Worm (Caenorhabditis elegans) whole organism, L4 larva: ENCODE data around the gene sas-4.
A peak's percentile ranks its signal among the peaks of the same experiment; 100 is the strongest.

ENCODE experiments used
- F10B5.3 ChIP-seq: sonication (generic microtip); optimal IDR thresholded peaks from 2 replicates; lab custom pipeline; 2016; ENCODE audit warnings: mild to moderate bottlenecking, missing genetic modification characterization, missing compliant biosample characterization
- F26F4.8 ChIP-seq: fragments of 200-800 bp; sonication (Bioruptor generic); conservative IDR thresholded peaks from 2 replicates; pipeline ENCODE4 v1.3.6; 2022; ENCODE audit warnings: missing genetic modification characterization, missing compliant biosample characterization
- F49E8.2 ChIP-seq: sonication (generic microtip); optimal IDR thresholded peaks from 2 replicates; lab custom pipeline; 2016; ENCODE audit warnings: missing compliant biosample characterization, mild to moderate bottlenecking, missing genetic modification characterization, borderline replicate concordance
- T20F7.1 ChIP-seq: fragments of 200-800 bp; sonication (Bioruptor generic); optimal IDR thresholded peaks from 2 replicates; lab custom pipeline; 2018; ENCODE audit warnings: mild to moderate bottlenecking, missing genetic modification characterization, missing compliant biosample characterization
- ZK546.5 ChIP-seq, 2 experiments: sonication (generic microtip); optimal IDR thresholded peaks; 2 replicates each; lab custom pipeline; 2017; ENCODE audit warnings: missing biosample characterization in 2 of 2, missing genetic modification characterization in 2 of 2
- ceh-20 ChIP-seq: fragments of 200-800 bp; sonication (Bioruptor generic); IDR thresholded peaks from 2 replicates; pipeline ENCODE4 v1.3.6; 2022; ENCODE audit warnings: missing genetic modification reagents, missing genetic modification characterization, missing compliant biosample characterization
- ceh-32 ChIP-seq: sonication (generic microtip); optimal IDR thresholded peaks from 2 replicates; lab custom pipeline; 2016; ENCODE audit warnings: mild to moderate bottlenecking, missing genetic modification characterization, missing compliant biosample characterization; ENCODE audit not compliant: poor library complexity
- ceh-44 ChIP-seq: fragments of 200-800 bp; sonication (Bioruptor generic); IDR thresholded peaks from 2 replicates; pipeline ENCODE4 v1.3.6; 2022; ENCODE audit warnings: missing genetic modification reagents, missing genetic modification characterization, missing compliant biosample characterization
- cey-2 ChIP-seq: sonication (generic microtip); optimal IDR thresholded peaks from 3 replicates; lab custom pipeline; 2017; ENCODE audit warnings: missing genetic modification characterization, mild to moderate bottlenecking, missing compliant biosample characterization, antibody characterized with exemption, borderline replicate concordance; ENCODE audit not compliant: insufficient read depth
- daf-12 ChIP-seq: fragments of 150-350 bp; optimal IDR thresholded peaks from 2 replicates; lab custom pipeline; 2014; ENCODE audit warnings: missing biosample characterization, missing genetic modification reagents, missing genetic modification characterization
- daf-16 ChIP-seq, 3 experiments: sonication (generic microtip); optimal IDR thresholded peaks; 2 replicates each; lab custom pipeline; 2016 to 2017; ENCODE audit warnings: missing genetic modification characterization in 3 of 3, missing genetic modification reagents in 3 of 3, mild to moderate bottlenecking in 2 of 3, missing compliant biosample characterization in 2 of 3, missing biosample characterization in 1 of 3, moderate library complexity in 1 of 3
- daf-19 ChIP-seq: fragments of 200-800 bp; sonication (Bioruptor generic); conservative IDR thresholded peaks from 2 replicates; pipeline ENCODE4 v1.3.6; 2022; ENCODE audit warnings: missing genetic modification characterization, missing compliant biosample characterization
- daf-8 ChIP-seq: fragments of 200-800 bp; sonication (Bioruptor generic); IDR thresholded peaks from 2 replicates; pipeline ENCODE4 v1.3.6; 2022; ENCODE audit warnings: missing genetic modification characterization, missing compliant biosample characterization
- dmd-6 ChIP-seq: fragments of 200-800 bp; sonication (Bioruptor generic); IDR thresholded peaks from 2 replicates; pipeline ENCODE4 v1.3.6; 2022; ENCODE audit warnings: missing genetic modification reagents, missing genetic modification characterization, missing compliant biosample characterization
- dmd-9 ChIP-seq: fragments of 200-800 bp; sonication (Bioruptor generic); IDR thresholded peaks from 2 replicates; pipeline ENCODE4 v1.3.6; 2022; ENCODE audit warnings: missing genetic modification reagents, missing genetic modification characterization, missing compliant biosample characterization
- dpl-1 ChIP-seq: fragments of 150-350 bp; optimal IDR thresholded peaks from 2 replicates; lab custom pipeline; 2014; ENCODE audit warnings: missing biosample characterization, missing genetic modification reagents, missing genetic modification characterization
- egl-43 ChIP-seq: fragments of 200-800 bp; sonication (Bioruptor generic); IDR thresholded peaks from 2 replicates; pipeline ENCODE4 v1.3.6; 2022; ENCODE audit warnings: missing genetic modification reagents, missing genetic modification characterization, missing compliant biosample characterization
- gei-8 ChIP-seq: fragments of 200-800 bp; sonication (Bioruptor generic); optimal IDR thresholded peaks from 2 replicates; lab custom pipeline; 2018; ENCODE audit warnings: mild to moderate bottlenecking, missing genetic modification characterization, missing compliant biosample characterization
- hif-1 ChIP-seq, 2 experiments: sonication (generic microtip); optimal IDR thresholded peaks; 2 replicates each; lab custom pipeline; 2016 to 2017; ENCODE audit warnings: missing compliant biosample characterization in 2 of 2, missing genetic modification characterization in 2 of 2, missing genetic modification reagents in 2 of 2, missing genotype in 2 of 2, mild to moderate bottlenecking in 1 of 2
- hlh-11 ChIP-seq: fragments of 200-800 bp; sonication (Bioruptor generic); optimal IDR thresholded peaks from 2 replicates; lab custom pipeline; 2018; ENCODE audit warnings: mild to moderate bottlenecking, missing genetic modification characterization, missing compliant biosample characterization
- hlh-30 ChIP-seq: sonication (generic microtip); optimal IDR thresholded peaks from 2 replicates; lab custom pipeline; 2017; ENCODE audit warnings: antibody characterized with exemption, mild to moderate bottlenecking, missing genetic modification characterization, missing compliant biosample characterization; ENCODE audit not compliant: insufficient read depth
- jun-1 ChIP-seq: fragments of 150-350 bp; optimal IDR thresholded peaks from 2 replicates; lab custom pipeline; 2014; ENCODE audit warnings: missing biosample characterization, missing genetic modification reagents, missing genetic modification characterization
- lin-15B ChIP-seq: fragments of 150-350 bp; sonication (generic microtip); optimal IDR thresholded peaks from 3 replicates; lab custom pipeline; 2014; ENCODE audit warnings: missing biosample characterization, missing genetic modification characterization
- lin-38 ChIP-seq: fragments of 200-800 bp; sonication (Bioruptor generic); IDR thresholded peaks from 2 replicates; pipeline ENCODE4 v1.3.6; 2022; ENCODE audit warnings: missing genetic modification reagents, missing genetic modification characterization, missing compliant biosample characterization
- lin-39 ChIP-seq: fragments of 150-350 bp; optimal IDR thresholded peaks from 2 replicates; lab custom pipeline; 2014; ENCODE audit warnings: missing biosample characterization, missing genetic modification reagents, missing genetic modification characterization
- madf-5 ChIP-seq, 2 experiments: fragments of 200-800 bp; sonication (Bioruptor generic); IDR thresholded peaks; 2 replicates each; pipeline ENCODE4 v1.3.6; 2022; ENCODE audit warnings: missing compliant biosample characterization in 2 of 2, missing genetic modification characterization in 2 of 2
- mep-1 ChIP-seq: fragments of 150-350 bp; sonication (generic microtip); optimal IDR thresholded peaks from 3 replicates; lab custom pipeline; 2014; ENCODE audit warnings: missing biosample characterization, missing genetic modification characterization
- mes-2 ChIP-seq: sonication (generic microtip); optimal IDR thresholded peaks from 2 replicates; lab custom pipeline; 2016; ENCODE audit warnings: missing genotype, mild to moderate bottlenecking, missing genetic modification characterization, missing compliant biosample characterization; ENCODE audit not compliant: poor library complexity, severe bottlenecking
- mxl-3 ChIP-seq: fragments of 200-800 bp; sonication (Bioruptor generic); optimal IDR thresholded peaks from 2 replicates; lab custom pipeline; 2018; ENCODE audit warnings: mild to moderate bottlenecking, missing genetic modification characterization, missing compliant biosample characterization
- nhr-10 ChIP-seq: fragments of 150-350 bp; optimal IDR thresholded peaks from 2 replicates; lab custom pipeline; 2014; ENCODE audit warnings: missing biosample characterization, missing genetic modification characterization
- nhr-11 ChIP-seq: fragments of 150-350 bp; optimal IDR thresholded peaks from 2 replicates; lab custom pipeline; 2014; ENCODE audit warnings: missing biosample characterization, missing genetic modification characterization
- nhr-111 ChIP-seq: fragments of 200-800 bp; sonication (Bioruptor generic); optimal IDR thresholded peaks from 2 replicates; lab custom pipeline; 2018; ENCODE audit warnings: mild to moderate bottlenecking, missing genetic modification characterization, missing compliant biosample characterization
- nhr-41 ChIP-seq: fragments of 200-800 bp; sonication (Bioruptor generic); IDR thresholded peaks from 2 replicates; pipeline ENCODE4 v1.3.6; 2022; ENCODE audit warnings: missing genetic modification reagents, missing genetic modification characterization, missing compliant biosample characterization
- nhr-6 ChIP-seq: fragments of 150-350 bp; optimal IDR thresholded peaks from 2 replicates; lab custom pipeline; 2014; ENCODE audit warnings: missing biosample characterization, missing genetic modification characterization
- nhr-76 ChIP-seq: fragments of 150-350 bp; optimal IDR thresholded peaks from 2 replicates; lab custom pipeline; 2014; ENCODE audit warnings: missing biosample characterization, missing genetic modification characterization
- nhr-77 ChIP-seq: fragments of 150-350 bp; optimal IDR thresholded peaks from 2 replicates; lab custom pipeline; 2014; ENCODE audit warnings: missing biosample characterization, missing genetic modification characterization
- pha-4 ChIP-seq, 2 experiments: fragments of 150-350 bp in 1 of 2; fragments of 200-800 bp in 1 of 2; sonication (Bioruptor generic) in 1 of 2; IDR thresholded peaks in 1 of 2; optimal IDR thresholded peaks in 1 of 2; 2 replicates each; pipeline versions ENCODE4 v1.3.6 to Lab custom; 2014 to 2022; ENCODE audit warnings: missing genetic modification characterization in 2 of 2, missing genetic modification reagents in 2 of 2, missing biosample characterization in 1 of 2, missing compliant biosample characterization in 1 of 2
- skn-1 ChIP-seq: fragments of 150-350 bp; optimal IDR thresholded peaks from 2 replicates; lab custom pipeline; 2014; ENCODE audit warnings: missing biosample characterization, missing genetic modification characterization
- snpc-1.2 ChIP-seq: fragments of 200-800 bp; sonication (Bioruptor generic); IDR thresholded peaks from 2 replicates; pipeline ENCODE4 v1.3.6; 2022; ENCODE audit warnings: missing genetic modification reagents, missing genetic modification characterization, missing compliant biosample characterization
- snpc-4 ChIP-seq: fragments of 150-350 bp; optimal IDR thresholded peaks from 2 replicates; lab custom pipeline; 2014; ENCODE audit warnings: missing biosample characterization, missing genetic modification characterization
- spr-1 ChIP-seq: sonication (generic microtip); optimal IDR thresholded peaks from 2 replicates; lab custom pipeline; 2016; ENCODE audit warnings: mild to moderate bottlenecking, missing genetic modification characterization, missing compliant biosample characterization
- spr-3 ChIP-seq: fragments of 200-800 bp; sonication (Bioruptor generic); optimal IDR thresholded peaks from 2 replicates; lab custom pipeline; 2018; ENCODE audit warnings: mild to moderate bottlenecking, missing genetic modification characterization, missing compliant biosample characterization
- tag-97 ChIP-seq: fragments of 200-800 bp; sonication (Bioruptor generic); IDR thresholded peaks from 2 replicates; pipeline ENCODE4 v1.3.6; 2022; ENCODE audit warnings: missing genetic modification characterization, missing compliant biosample characterization
- unc-62 ChIP-seq, 3 experiments: fragments of 150-350 bp in 1 of 3; sonication (generic microtip); optimal IDR thresholded peaks in 2 of 3; peaks in 1 of 3; 1 replicate in 1 of 3; 2 replicates in 2 of 3; lab custom pipeline; 2014 to 2017; ENCODE audit warnings: missing biosample characterization in 3 of 3, missing genetic modification characterization in 3 of 3, missing genetic modification reagents in 3 of 3, missing genotype in 1 of 3
- zag-1 ChIP-seq: fragments of 150-350 bp; optimal IDR thresholded peaks from 2 replicates; lab custom pipeline; 2014; ENCODE audit warnings: missing biosample characterization, missing genetic modification characterization
- zip-11 ChIP-seq: fragments of 200-800 bp; sonication (Bioruptor generic); IDR thresholded peaks from 2 replicates; pipeline ENCODE4 v1.3.6; 2022; ENCODE audit warnings: missing genetic modification characterization, missing compliant biosample characterization
- ztf-11 ChIP-seq: fragments of 150-350 bp; optimal IDR thresholded peaks from 2 replicates; lab custom pipeline; 2014; ENCODE audit warnings: missing biosample characterization, missing genetic modification characterization

Gene sas-4

DNA sequence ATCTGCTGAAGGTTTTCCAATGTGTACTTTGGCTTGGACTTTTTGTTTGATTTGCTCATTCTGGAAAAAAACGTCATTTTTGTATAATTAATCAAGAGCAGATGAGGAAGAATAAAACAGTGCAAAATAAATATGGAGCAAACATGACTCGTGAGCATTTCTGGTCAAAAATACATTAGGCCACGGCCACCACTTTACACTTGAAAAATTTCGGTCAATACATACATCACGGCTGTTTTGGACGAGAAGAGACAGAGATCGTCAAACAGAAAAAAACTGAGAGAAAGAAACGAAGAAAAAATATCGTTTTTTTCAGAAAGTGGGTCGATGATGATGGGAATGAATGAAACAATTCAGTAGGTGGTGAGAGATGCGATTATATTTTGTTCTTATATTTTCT is 50.1 kb downstream of the sas-4 start, which contains the start of the genes F09G8.7 and crn-7 (continued):
- TF ChIP-seq zag-1 (tag; lab: Kevin White, UChicago): no peak
- TF ChIP-seq daf-16 (GFP tag; optimal IDR thresholded peaks at IDR 0.05; lab: Kevin White, UChicago): no peak
- peak; percentile 15 for TF ChIP-seq daf-16 (tag; optimal IDR thresholded peaks at IDR 0.05; lab: Kevin White, UChicago)
- no peak for TF ChIP-seq ceh-44 (GFP tag; lab: Robert Waterston, UW)
- no peak for TF ChIP-seq cey-2
- TF ChIP-seq snpc-4 (tag; lab: Kevin White, UChicago): no peak
- TF ChIP-seq unc-62 (GFP tag; optimal IDR thresholded peaks at IDR 0.05 in 1 of 2; lab: Kevin White, UChicago): peak in 1 of 2 experiments; percentile 57
- no peak for TF ChIP-seq unc-62 (tag; optimal IDR thresholded peaks at IDR 0.05; lab: Kevin White, UChicago)
- TF ChIP-seq hlh-30: peak; percentile 55
- TF ChIP-seq nhr-41 (GFP tag; lab: Robert Waterston, UW): no peak
- no peak for TF ChIP-seq ceh-32 (tag; lab: Kevin White, UChicago)
- no peak for TF ChIP-seq spr-1 (tag; lab: Kevin White, UChicago)
- no peak for TF ChIP-seq snpc-1.2 (GFP tag; lab: Robert Waterston, UW)
- TF ChIP-seq madf-5 (GFP tag; IDR thresholded peaks at IDR 0.05; lab: Robert Waterston, UW): no peak
- TF ChIP-seq hlh-11 (tag; lab: Kevin White, UChicago): peak; percentile 38
- no peak for TF ChIP-seq pha-4 (GFP tag; IDR thresholded peaks at IDR 0.05; lab: Robert Waterston, UW)
- TF ChIP-seq pha-4 (tag; optimal IDR thresholded peaks at IDR 0.05; lab: Kevin White, UChicago): peak; percentile 45
- TF ChIP-seq daf-8: no peak
- TF ChIP-seq skn-1 (tag; lab: Kevin White, UChicago): no peak
- TF ChIP-seq daf-12 (tag; lab: Kevin White, UChicago): no peak
- no peak for TF ChIP-seq dmd-9

DNA sequence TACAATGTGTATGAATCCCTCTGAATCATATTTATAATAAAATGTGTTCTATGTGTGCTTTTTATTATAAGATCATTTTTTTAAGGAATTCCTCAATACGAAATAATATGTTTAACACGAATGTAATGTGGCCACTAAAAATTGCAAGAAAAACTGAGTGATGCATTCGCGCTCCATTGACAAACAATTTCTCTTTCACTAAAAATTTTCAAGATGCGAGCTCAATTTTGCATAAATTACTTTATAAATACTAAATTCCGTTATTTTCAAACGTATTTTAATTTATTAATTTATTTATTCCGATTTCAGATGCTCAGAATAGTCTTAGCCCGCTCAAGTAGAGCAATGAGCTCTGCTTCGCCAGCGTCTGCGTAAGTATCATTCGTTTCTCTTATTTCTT is 52.6 kb downstream of the sas-4 start, which contains the start of gene mrps-9:
TSS of gene mrps-9 (plus strand) at position 310 of the 400 bp plus-strand sequence.
- TF ChIP-seq gei-8 (GFP tag; lab: Kevin White, UChicago) (no peak), mes-2 (tag; lab: Kevin White, UChicago) (peak; percentile 61), snpc-1.2 (GFP tag; lab: Robert Waterston, UW) (no peak), zag-1 (tag; lab: Kevin White, UChicago) (no peak), zip-11 (no peak), F26F4.8 (GFP tag; lab: Robert Waterston, UW) (no peak), T20F7.1 (peak; percentile 29), nhr-11 (no peak), hif-1 (tag; optimal IDR thresholded peaks at IDR 0.05; lab: Kevin White, UChicago) (no peak), ZK546.5 (tag; optimal IDR thresholded peaks at IDR 0.05; lab: Kevin White, UChicago) (no peak), dmd-9 (no peak), F49E8.2 (tag; lab: Kevin White, UChicago) (no peak), pha-4 (GFP tag; IDR thresholded peaks at IDR 0.05; lab: Robert Waterston, UW) (no peak), pha-4 (tag; optimal IDR thresholded peaks at IDR 0.05; lab: Kevin White, UChicago) (no peak), dpl-1 (GFP tag; lab: Kevin White, UChicago) (peak; percentile 31), spr-3 (GFP tag; lab: Kevin White, UChicago) (no peak), nhr-41 (GFP tag; lab: Robert Waterston, UW) (no peak), egl-43 (GFP tag; lab: Robert Waterston, UW) (no peak), nhr-6 (tag; lab: Kevin White, UChicago) (no peak), lin-38 (GFP tag; lab: Robert Waterston, UW) (peak; percentile 94), ceh-20 (GFP tag; lab: Robert Waterston, UW) (no peak), mep-1 (tag; lab: Kevin White, UChicago) (no peak), hlh-30 (peak; percentile 2), nhr-77 (tag; lab: Kevin White, UChicago) (no peak), nhr-111 (GFP tag; lab: Kevin White, UChicago) (no peak), nhr-10 (tag; lab: Kevin White, UChicago) (no peak), lin-39 (no peak), daf-19 (no peak), mxl-3 (no peak), tag-97 (GFP tag; lab: Robert Waterston, UW) (no peak), F10B5.3 (tag; lab: Kevin White, UChicago) (no peak), nhr-76 (no peak), lin-15B (tag; lab: Kevin White, UChicago) (no peak), jun-1 (tag; lab: Kevin White, UChicago) (no peak), skn-1 (tag; lab: Kevin White, UChicago) (no peak), ztf-11 (no peak), dmd-6 (GFP tag; lab: Robert Waterston, UW) (no peak)
